Fruit fly (Drosophila melanogaster): ENCODE data around the gene Cals.

The Cals gene

DNA sequence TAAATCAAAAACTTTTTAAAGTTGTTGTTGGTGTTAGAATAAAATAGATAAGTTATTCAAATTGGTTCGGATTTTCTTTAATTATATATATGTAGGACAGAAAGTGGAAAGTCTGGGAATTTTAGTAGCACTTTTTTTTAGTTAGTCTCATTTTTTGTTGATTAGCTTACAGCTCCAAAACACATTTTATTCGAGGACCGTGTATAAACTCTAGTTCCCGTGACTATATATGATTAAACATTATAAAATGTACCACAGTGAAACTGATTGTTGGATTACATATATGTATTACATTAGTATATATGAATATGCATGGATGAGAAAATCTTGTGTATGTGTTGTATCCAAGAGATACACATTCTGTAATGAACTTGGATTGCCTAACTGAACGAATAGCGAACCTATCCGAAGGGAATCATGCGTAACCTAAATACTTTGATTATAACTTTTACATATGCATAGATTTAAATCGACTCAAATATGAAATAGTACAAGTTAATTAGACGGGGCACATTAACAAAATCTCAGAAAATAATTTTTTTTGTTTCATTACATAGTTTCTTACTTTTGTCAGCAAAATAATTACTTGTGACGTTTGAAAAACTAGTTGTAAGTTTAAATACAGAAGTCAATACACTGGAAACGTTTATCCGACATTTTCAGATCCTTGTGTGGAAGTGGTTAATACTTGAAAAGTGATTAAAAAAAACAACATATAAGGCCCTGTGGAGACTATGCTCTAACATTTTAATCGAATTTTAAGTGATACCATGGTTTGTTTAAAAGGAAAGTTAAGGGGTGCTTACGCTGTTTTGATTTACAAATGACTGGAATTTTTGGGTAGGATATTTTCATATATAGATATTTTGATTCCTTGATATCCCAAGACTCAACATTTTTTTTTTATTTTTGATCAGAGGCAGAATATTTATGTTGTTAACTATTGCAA lies at the start of gene Cals (continued):
- TF ChIP-seq bigmax (GFP tag; optimal IDR thresholded peaks at IDR 0.05) (no peak), sens-2 (GFP tag; IDR thresholded peaks at IDR 0.05) (no peak), CG42726 (GFP tag; IDR thresholded peaks at IDR 0.05; ENCODE audit: partially characterized antibody) (no peak), CG1603 (tag; optimal IDR thresholded peaks at IDR 0.05) (peak; percentile 49), ttk (GFP tag; IDR thresholded peaks at IDR 0.05) (no peak), CTCF (GFP tag; optimal IDR thresholded peaks at IDR 0.05) (no peak), CG4282 (GFP tag; optimal IDR thresholded peaks at IDR 0.05) (no peak), phol (tag; optimal IDR thresholded peaks at IDR 0.05) (peak; percentile 10), CG2202 (tag; optimal IDR thresholded peaks at IDR 0.05) (no peak), Sry-β (GFP tag; optimal IDR thresholded peaks at IDR 0.05) (no peak), Mrtf (GFP tag; IDR thresholded peaks at IDR 0.05) (no peak), CG6175 (GFP tag; IDR thresholded peaks at IDR 0.05) (no peak), H2.0 (GFP tag; IDR thresholded peaks at IDR 0.05) (no peak), CG15479 (GFP tag; optimal IDR thresholded peaks at IDR 0.05) (no peak), lola (GFP tag; optimal IDR thresholded peaks at IDR 0.05) (no peak), trh (GFP tag; optimal IDR thresholded peaks at IDR 0.05) (no peak), Trl (optimal IDR thresholded peaks at IDR 0.05) (no peak), Trl (GFP tag; optimal IDR thresholded peaks at IDR 0.05) (no peak), schlank (tag; optimal IDR thresholded peaks at IDR 0.05) (no peak), Aef1 (GFP tag; IDR thresholded peaks at IDR 0.05) (no peak), cato (GFP tag; optimal IDR thresholded peaks at IDR 0.05; ENCODE audit: borderline replicate concordance) (no peak), CG18476 (GFP tag; optimal IDR thresholded peaks at IDR 0.05) (no peak), PHDP (tag; optimal IDR thresholded peaks at IDR 0.05) (peak; percentile 4), sr (GFP tag; IDR thresholded peaks at IDR 0.05) (no peak), CG6765 (GFP tag; optimal IDR thresholded peaks at IDR 0.05) (no peak), wor (GFP tag; IDR thresholded peaks at IDR 0.05) (no peak), CG10431 (GFP tag; optimal IDR thresholded peaks at IDR 0.05) (no peak), pita (GFP tag; optimal IDR thresholded peaks at IDR 0.05) (no peak), lmd (GFP tag; IDR thresholded peaks at IDR 0.05) (no peak), pnt (GFP tag; optimal IDR thresholded peaks at IDR 0.05) (no peak), dpn (GFP tag; optimal IDR thresholded peaks at IDR 0.05) (no peak), kni (GFP tag; optimal IDR thresholded peaks at IDR 0.05) (no peak)

DNA sequence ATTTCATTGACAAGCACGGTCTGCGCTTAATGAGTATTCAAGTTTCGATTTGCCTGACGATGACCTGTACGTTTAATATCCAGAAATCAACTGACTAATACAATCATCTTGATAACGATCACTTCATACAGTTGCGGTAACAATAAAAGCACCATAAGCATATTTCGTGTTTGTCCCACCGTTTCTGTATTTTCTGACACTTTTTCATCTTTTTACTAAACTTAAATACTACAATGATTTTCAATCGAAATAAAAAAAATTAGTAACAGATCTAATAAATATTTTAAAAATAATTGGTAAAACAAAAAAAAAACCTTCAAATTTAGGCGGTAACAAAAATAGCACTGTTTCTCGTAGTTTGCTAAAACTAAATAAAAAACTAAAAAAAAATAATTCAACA lies 38.9 kb upstream of the Cals start, which contains the start of gene CG32017:
Gene CG32017 (minus strand): TSS at position 101 of the 400 bp plus-strand sequence.
- no peak for TF ChIP-seq CG6854 (GFP tag; optimal IDR thresholded peaks at IDR 0.05)
- TF ChIP-seq HmgZ (tag; optimal IDR thresholded peaks at IDR 0.05): no peak

DNA sequence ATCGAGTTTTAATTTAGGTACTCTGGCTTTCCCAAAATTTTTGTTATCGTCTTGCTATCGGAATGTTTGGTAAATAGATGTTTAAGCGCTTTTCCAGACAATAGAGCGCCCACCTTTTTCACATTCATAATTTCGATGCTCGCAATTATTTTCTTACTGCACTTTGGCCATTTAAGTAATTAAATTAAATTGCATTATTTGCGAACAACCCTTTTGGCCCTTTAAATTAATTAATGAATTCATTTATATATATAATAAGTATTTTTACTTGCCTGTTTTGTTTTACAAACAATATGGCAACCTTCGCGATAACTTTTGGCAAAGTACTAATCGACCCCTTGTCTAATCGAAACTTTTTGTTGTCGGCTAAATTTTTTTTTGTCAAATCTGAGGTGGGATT lies 33.1 kb upstream of the Cals start:
- TF ChIP-seq CG8290 (GFP tag; optimal IDR thresholded peaks at IDR 0.05) (peak; percentile 52), CG8290 (tag; optimal IDR thresholded peaks at IDR 0.05) (no peak), stwl (tag; optimal IDR thresholded peaks at IDR 0.05) (peak; percentile 81), CG3065 (GFP tag; optimal IDR thresholded peaks at IDR 0.05) (no peak), CG30020 (tag; optimal IDR thresholded peaks at IDR 0.05) (peak; percentile 94), Lhr (GFP tag; optimal IDR thresholded peaks at IDR 0.05) (peak; percentile 41), CG11723 (GFP tag; optimal IDR thresholded peaks at IDR 0.05) (peak; percentile 47), gem (tag; optimal IDR thresholded peaks at IDR 0.05) (peak; percentile 51), sc (optimal IDR thresholded peaks at IDR 0.05) (no peak), sc (GFP tag; optimal IDR thresholded peaks at IDR 0.05) (peak; percentile 1), CG17802 (tag; optimal IDR thresholded peaks at IDR 0.05) (peak; percentile 81), CG12659 (GFP tag; optimal IDR thresholded peaks at IDR 0.05) (peak; percentile 21), CG18599 (GFP tag; optimal IDR thresholded peaks at IDR 0.05) (no peak), CG16863 (GFP tag; optimal IDR thresholded peaks at IDR 0.05) (no peak), Nf-YB (GFP tag; optimal IDR thresholded peaks at IDR 0.05) (no peak), CG17361 (GFP tag; IDR thresholded peaks at IDR 0.05) (peak; percentile 57; the same call in 1 of the 3 replicates)
